Worm (Caenorhabditis elegans) whole organism, young adult: Measurements from ENCODE around the gene aagr-4.

ENCODE experiments used
- C06A6.2 ChIP-seq: fragments of 200-800 bp; sonication (Bioruptor generic); conservative IDR thresholded peaks from 2 replicates; pipeline ENCODE4 v1.3.6; 2022; ENCODE audit warnings: missing genetic modification characterization, missing compliant biosample characterization
- F37B4.10 ChIP-seq: fragments of 200-800 bp; sonication (Bioruptor generic); IDR thresholded peaks from 2 replicates; pipeline ENCODE4 v1.3.6; 2022; ENCODE audit warnings: missing genetic modification characterization, missing compliant biosample characterization
- F52B5.7 ChIP-seq: sonication (generic microtip); optimal IDR thresholded peaks from 2 replicates; lab custom pipeline; 2016; ENCODE audit warnings: mild to moderate bottlenecking, missing genetic modification characterization, missing compliant biosample characterization
- Y53F4B.3 ChIP-seq: fragments of 200-800 bp; sonication (Bioruptor generic); IDR thresholded peaks from 2 replicates; pipeline ENCODE4 v1.3.6; 2022; ENCODE audit warnings: missing genetic modification reagents, missing genetic modification characterization, missing compliant biosample characterization
- Y56A3A.18 ChIP-seq: fragments of 200-800 bp; sonication (Bioruptor generic); IDR thresholded peaks from 2 replicates; pipeline ENCODE4 v1.3.6; 2022; ENCODE audit warnings: missing genetic modification reagents, missing genetic modification characterization, missing compliant biosample characterization
- Y67H2A.10 ChIP-seq: fragments of 200-800 bp; sonication (Bioruptor generic); conservative IDR thresholded peaks from 2 replicates; pipeline ENCODE4 v1.3.6; 2022; ENCODE audit warnings: missing genetic modification reagents, missing genetic modification characterization, missing compliant biosample characterization
- Y79H2A.3 ChIP-seq: fragments of 200-800 bp; sonication (Bioruptor generic); conservative IDR thresholded peaks from 2 replicates; pipeline ENCODE4 v1.3.6; 2022; ENCODE audit warnings: missing genetic modification reagents, missing genetic modification characterization, missing compliant biosample characterization
- Y95B8A.8 ChIP-seq: fragments of 200-800 bp; sonication (Bioruptor generic); IDR thresholded peaks from 2 replicates; pipeline ENCODE4 v1.3.6; 2022; ENCODE audit warnings: missing genetic modification reagents, missing genetic modification characterization, missing compliant biosample characterization
- ZK185.1 ChIP-seq: sonication (generic microtip); optimal IDR thresholded peaks from 2 replicates; lab custom pipeline; 2016; ENCODE audit warnings: mild to moderate bottlenecking, missing genetic modification characterization, missing compliant biosample characterization; ENCODE audit not compliant: poor library complexity, severe bottlenecking
- aptf-3 ChIP-seq: fragments of 200-800 bp; sonication (Bioruptor generic); IDR thresholded peaks from 2 replicates; pipeline ENCODE4 v1.3.6; 2022; ENCODE audit warnings: missing genetic modification characterization, missing compliant biosample characterization
- bed-2 ChIP-seq: fragments of 200-800 bp; sonication (Bioruptor generic); IDR thresholded peaks from 2 replicates; pipeline ENCODE4 v1.3.6; 2022; ENCODE audit warnings: missing genetic modification reagents, missing genetic modification characterization, missing compliant biosample characterization
- cebp-2 ChIP-seq: fragments of 200-800 bp; sonication (Bioruptor generic); IDR thresholded peaks from 2 replicates; pipeline ENCODE4 v1.3.6; 2022; ENCODE audit warnings: missing genetic modification characterization, missing compliant biosample characterization
- ceh-100 ChIP-seq: fragments of 200-800 bp; sonication (Bioruptor generic); IDR thresholded peaks from 2 replicates; pipeline ENCODE4 v1.3.6; 2022; ENCODE audit warnings: missing genetic modification reagents, missing genetic modification characterization, missing compliant biosample characterization
- ceh-27 ChIP-seq: fragments of 200-800 bp; sonication (Bioruptor generic); optimal IDR thresholded peaks from 2 replicates; lab custom pipeline; 2018; ENCODE audit warnings: mild to moderate bottlenecking, missing genetic modification characterization, moderate library complexity, missing compliant biosample characterization
- ceh-40 ChIP-seq: fragments of 200-800 bp; sonication (Bioruptor generic); IDR thresholded peaks from 2 replicates; pipeline ENCODE4 v1.3.6; 2022; ENCODE audit warnings: missing genetic modification characterization, missing compliant biosample characterization
- ceh-91 ChIP-seq: fragments of 200-800 bp; sonication (Bioruptor generic); IDR thresholded peaks from 2 replicates; pipeline ENCODE4 v1.3.6; 2022; ENCODE audit warnings: missing genetic modification reagents, missing genetic modification characterization, missing compliant biosample characterization
- dox-1 ChIP-seq: fragments of 200-800 bp; sonication (Bioruptor generic); IDR thresholded peaks from 2 replicates; pipeline ENCODE4 v1.3.6; 2022; ENCODE audit warnings: missing genetic modification reagents, missing genetic modification characterization, missing compliant biosample characterization
- efl-1 ChIP-seq: fragments of 150-350 bp; optimal IDR thresholded peaks from 2 replicates; lab custom pipeline; 2014; ENCODE audit warnings: missing biosample characterization, missing genetic modification reagents, missing genetic modification characterization
- egl-44 ChIP-seq: fragments of 200-800 bp; sonication (Bioruptor generic); IDR thresholded peaks from 2 replicates; pipeline ENCODE4 v1.3.6; 2022; ENCODE audit warnings: missing genetic modification reagents, missing genetic modification characterization, missing compliant biosample characterization
- egrh-3 ChIP-seq: fragments of 200-800 bp; sonication (Bioruptor generic); IDR thresholded peaks from 2 replicates; pipeline ENCODE4 v1.3.6; 2022; ENCODE audit warnings: missing genetic modification reagents, missing genetic modification characterization, missing compliant biosample characterization
- ekl-4 ChIP-seq: fragments of 200-800 bp; sonication (Bioruptor generic); IDR thresholded peaks from 2 replicates; pipeline ENCODE4 v1.3.6; 2022; ENCODE audit warnings: missing genetic modification reagents, missing genetic modification characterization, missing compliant biosample characterization
- hrde-1 ChIP-seq: sonication (generic microtip); optimal IDR thresholded peaks from 2 replicates; lab custom pipeline; 2016; ENCODE audit warnings: missing genetic modification characterization, mild to moderate bottlenecking, missing compliant biosample characterization, moderate library complexity, missing genotype, missing genetic modification reagents, borderline replicate concordance
- hsf-1 ChIP-seq: fragments of 200-800 bp; sonication (Bioruptor generic); IDR thresholded peaks from 2 replicates; pipeline ENCODE4 v1.3.6; 2022; ENCODE audit warnings: missing genetic modification reagents, missing genetic modification characterization, missing compliant biosample characterization
- lag-1 ChIP-seq: fragments of 200-800 bp; sonication (Bioruptor generic); IDR thresholded peaks from 2 replicates; pipeline ENCODE4 v1.3.6; 2022; ENCODE audit warnings: missing genetic modification reagents, missing genetic modification characterization, missing compliant biosample characterization
- lin-26 ChIP-seq: fragments of 200-800 bp; sonication (Bioruptor generic); IDR thresholded peaks from 2 replicates; pipeline ENCODE4 v1.3.6; 2022; ENCODE audit warnings: missing genetic modification reagents, missing genetic modification characterization, missing compliant biosample characterization
- lir-1 ChIP-seq: fragments of 200-800 bp; sonication (Bioruptor generic); conservative IDR thresholded peaks from 2 replicates; pipeline ENCODE4 v1.3.6; 2022; ENCODE audit warnings: missing genetic modification reagents, missing genetic modification characterization, missing compliant biosample characterization
- madf-6 ChIP-seq: fragments of 200-800 bp; sonication (Bioruptor generic); IDR thresholded peaks from 2 replicates; pipeline ENCODE4 v1.3.6; 2022; ENCODE audit warnings: missing genetic modification reagents, missing genetic modification characterization, missing compliant biosample characterization
- nfyb-1 ChIP-seq: fragments of 200-800 bp; sonication (Bioruptor generic); IDR thresholded peaks from 2 replicates; pipeline ENCODE4 v1.3.6; 2022; ENCODE audit warnings: missing genetic modification reagents, missing genetic modification characterization, missing compliant biosample characterization
- nhr-80 ChIP-seq: sonication (generic microtip); optimal IDR thresholded peaks from 2 replicates; lab custom pipeline; 2016; ENCODE audit warnings: missing genetic modification characterization, missing compliant biosample characterization
- pbrm-1 ChIP-seq: fragments of 200-800 bp; sonication (Bioruptor generic); IDR thresholded peaks from 2 replicates; pipeline ENCODE4 v1.3.6; 2022; ENCODE audit warnings: missing genetic modification reagents, missing genetic modification characterization, missing compliant biosample characterization
- sptf-2 ChIP-seq: fragments of 200-800 bp; sonication (Bioruptor generic); optimal IDR thresholded peaks from 2 replicates; lab custom pipeline; 2018; ENCODE audit warnings: mild to moderate bottlenecking, missing genetic modification characterization, missing compliant biosample characterization
- tlf-1 ChIP-seq: fragments of 200-800 bp; sonication (Bioruptor generic); optimal IDR thresholded peaks from 2 replicates; lab custom pipeline; 2018; ENCODE audit warnings: mild to moderate bottlenecking, missing genetic modification characterization, missing compliant biosample characterization
- zfh-2 ChIP-seq: fragments of 200-800 bp; sonication (Bioruptor generic); conservative IDR thresholded peaks from 2 replicates; pipeline ENCODE4 v1.3.6; 2022; ENCODE audit warnings: missing genetic modification reagents, missing genetic modification characterization, missing compliant biosample characterization
- ztf-26 ChIP-seq: sonication (generic microtip); optimal IDR thresholded peaks from 2 replicates; lab custom pipeline; 2017; ENCODE audit warnings: missing genetic modification characterization, missing compliant biosample characterization
- ztf-3 ChIP-seq: fragments of 200-800 bp; sonication (Bioruptor generic); optimal IDR thresholded peaks from 2 replicates; lab custom pipeline; 2018; ENCODE audit warnings: mild to moderate bottlenecking, missing genetic modification characterization, missing compliant biosample characterization

Gene aagr-4

ce11 chrX:440420-440819 is 20.0 kb upstream of the aagr-4 start (continued):
- TF ChIP-seq lag-1 = no peak

- peak; percentile 41; the same call in 1 of the 2 replicates for TF ChIP-seq Y79H2A.3 (GFP tag; lab: Robert Waterston, UW)
- peak; percentile 43; the same call in 1 of the 2 replicates for TF ChIP-seq egrh-3 (GFP tag; lab: Robert Waterston, UW)
- peak; percentile 45; the same call in 1 of the 2 replicates for TF ChIP-seq lin-26 (GFP tag; lab: Robert Waterston, UW)
- TF ChIP-seq Y53F4B.3 (GFP tag; lab: Robert Waterston, UW) = peak; percentile 42; the same call in 1 of the 2 replicates
- peak; percentile 94 for TF ChIP-seq dox-1 (GFP tag; lab: Robert Waterston, UW)
- TF ChIP-seq Y67H2A.10 = peak; percentile 57; the same call in 1 of the 2 replicates
- TF ChIP-seq ekl-4 (GFP tag; lab: Robert Waterston, UW) = peak; percentile 61
- TF ChIP-seq pbrm-1 (GFP tag; lab: Robert Waterston, UW) = peak; percentile 44; the same call in 1 of the 2 replicates
- 0 out of 2 replicates have a peak, but pooled peaks have one; percentile 20 for TF ChIP-seq nfyb-1 (GFP tag; lab: Robert Waterston, UW)
- peak; percentile 56; the same call in 1 of the 2 replicates for TF ChIP-seq madf-6
- peak; percentile 74 for TF ChIP-seq Y56A3A.18 (GFP tag; lab: Robert Waterston, UW)
- peak; percentile 62 for TF ChIP-seq ceh-100 (GFP tag; lab: Robert Waterston, UW)
- TF ChIP-seq ceh-40 = peak; percentile 76; the same call in 1 of the 2 replicates
- TF ChIP-seq hsf-1 = peak; percentile 98
These were observed 17.0 kb upstream of the aagr-4 start for ce11 chrX:443433-443832.

- peak; percentile 27 for TF ChIP-seq nhr-80 (tag; lab: Kevin White, UChicago)
- no peak for TF ChIP-seq ztf-26
These were observed 10.6 kb upstream of the aagr-4 start, which contains the start of gene F52D1.2 for ce11 chrX:449820-450219. F52D1.2 (minus strand) TSS chrX:450212.

- TF ChIP-seq Y95B8A.8 (GFP tag; lab: Robert Waterston, UW) (no peak), zfh-2 (peak; percentile 84)
These were observed 3.2 kb upstream of the aagr-4 start, which contains the start of gene abu-12 for ce11 chrX:457139-457802. abu-12 (minus strand) TSS chrX:457610.

- TF ChIP-seq lin-26 (GFP tag; lab: Robert Waterston, UW) (no peak), C06A6.2 (no peak), ztf-3 (GFP tag; lab: Kevin White, UChicago) (no peak), lir-1 (GFP tag; lab: Robert Waterston, UW) (no peak), hrde-1 (tag; lab: Kevin White, UChicago) (no peak), tlf-1 (GFP tag; lab: Kevin White, UChicago) (no peak), aptf-3 (no peak), bed-2 (GFP tag; lab: Robert Waterston, UW) (no peak), ZK185.1 (tag; lab: Kevin White, UChicago) (no peak), ceh-27 (GFP tag; lab: Kevin White, UChicago) (no peak), ceh-91 (GFP tag; lab: Robert Waterston, UW) (no peak)
These were observed 1.1 kb upstream of the aagr-4 start for ce11 chrX:459316-459715.

ce11 chrX:461623-462022 is 1.2 kb downstream of the aagr-4 start:
- TF ChIP-seq ceh-91 (GFP tag; lab: Robert Waterston, UW) = no peak
- TF ChIP-seq cebp-2 = 0 out of 2 replicates have a peak, but pooled peaks have one; percentile 45
- TF ChIP-seq zfh-2 = peak; percentile 88
- TF ChIP-seq sptf-2 (GFP tag; lab: Kevin White, UChicago) = peak; percentile 3
- TF ChIP-seq F52B5.7 = no peak
- peak; percentile 30; the same call in 1 of the 2 replicates for TF ChIP-seq egl-44 (GFP tag; lab: Robert Waterston, UW)
- no peak for TF ChIP-seq lir-1 (GFP tag; lab: Robert Waterston, UW)
- TF ChIP-seq Y95B8A.8 (GFP tag; lab: Robert Waterston, UW) = no peak
- TF ChIP-seq F37B4.10 (GFP tag; lab: Robert Waterston, UW) = 0 out of 2 replicates have a peak, but pooled peaks have one; percentile 37
- TF ChIP-seq egrh-3 (GFP tag; lab: Robert Waterston, UW) = peak; percentile 80; the same call in 1 of the 2 replicates
- TF ChIP-seq efl-1 (GFP tag; lab: Kevin White, UChicago) = no peak
- TF ChIP-seq, all 124 proteins: peak for 6
